Worm (Caenorhabditis elegans) whole organism, L1 larva: ENCODE measurements around the gene pbs-3.

Experiments used
- ama-1 ChIP-seq: fragments of 150-350 bp; optimal IDR thresholded peaks from 2 replicates; lab custom pipeline; 2014
- ceh-8 ChIP-seq: fragments of 200-800 bp; sonication (Bioruptor generic); optimal IDR thresholded peaks from 2 replicates; lab custom pipeline; 2018; ENCODE audit warnings: mild to moderate bottlenecking, missing genetic modification characterization, moderate library complexity, missing compliant biosample characterization
- ceh-82 ChIP-seq, 3 experiments: fragments of 150-350 bp in 1 of 3; sonication (generic microtip) in 2 of 3; optimal IDR thresholded peaks; 2 replicates each; lab custom pipeline; 2014 to 2017; ENCODE audit warnings: missing biosample characterization in 3 of 3, missing genetic modification characterization in 3 of 3
- jun-1 ChIP-seq: fragments of 150-350 bp; optimal IDR thresholded peaks from 2 replicates; lab custom pipeline; 2014; ENCODE audit warnings: missing biosample characterization, missing genetic modification reagents, missing genetic modification characterization
- lin-35 ChIP-seq, 2 experiments: fragments of 150-350 bp; optimal IDR thresholded peaks; 2 replicates each; lab custom pipeline; 2014; ENCODE audit warnings: missing biosample characterization in 2 of 2, missing genetic modification characterization in 2 of 2, missing genetic modification reagents in 2 of 2
- nhr-20 ChIP-seq: sonication (generic microtip); optimal IDR thresholded peaks from 2 replicates; lab custom pipeline; 2016; ENCODE audit warnings: mild to moderate bottlenecking, missing genetic modification characterization, missing compliant biosample characterization
- snpc-4 ChIP-seq: fragments of 150-350 bp; optimal IDR thresholded peaks from 2 replicates; lab custom pipeline; 2014; ENCODE audit warnings: missing biosample characterization, missing genetic modification characterization
- unc-62 ChIP-seq: fragments of 150-350 bp; optimal IDR thresholded peaks from 2 replicates; lab custom pipeline; 2014; ENCODE audit warnings: missing biosample characterization, missing genetic modification reagents, missing genetic modification characterization

ce11 chrII:4960690-4961089 is 5.5 kb upstream of the pbs-3 start:
- no peak for TF ChIP-seq jun-1 (tag; lab: Kevin White, UChicago)
- no peak for TF ChIP-seq unc-62 (GFP tag; lab: Kevin White, UChicago)
- TF ChIP-seq ceh-8 (GFP tag; lab: Kevin White, UChicago) = no peak
- no peak for TF ChIP-seq ceh-82 (tag; optimal IDR thresholded peaks at IDR 0.05; lab: Kevin White, UChicago)
- peak; percentile 44 for TF ChIP-seq nhr-20
- TF ChIP-seq ama-1 (lab: Kevin White, UChicago) = no peak
- no peak for TF ChIP-seq snpc-4
- no peak for TF ChIP-seq lin-35 (GFP tag; optimal IDR thresholded peaks at IDR 0.05; lab: Kevin White, UChicago)
